Fruit fly (Drosophila melanogaster) whole organism, embryonic: ENCODE measurements around the gene IRSp53.

Experiments used
- Atf-2 ChIP-seq: fragments of 200-800 bp; sonication (Bioruptor generic); optimal IDR thresholded peaks from 2 replicates; lab custom pipeline; 2016; ENCODE audit warnings: missing biosample characterization, missing genetic modification characterization
- CG12219 ChIP-seq: fragments of 200-800 bp; sonication (Bioruptor generic); optimal IDR thresholded peaks from 3 replicates; lab custom pipeline; 2018; ENCODE audit warnings: missing biosample characterization, mild to moderate bottlenecking, missing genetic modification characterization
- CG12236 ChIP-seq: fragments of 200-800 bp; sonication (Bioruptor generic); optimal IDR thresholded peaks from 2 replicates; lab custom pipeline; 2016; ENCODE audit warnings: missing biosample characterization, missing genetic modification characterization
- CG13287 ChIP-seq: fragments of 200-800 bp; sonication (Bioruptor generic); IDR thresholded peaks from 2 replicates; pipeline ENCODE4 v1.3.6; 2022; ENCODE audit warnings: missing biosample characterization, missing genetic modification characterization; ENCODE audit not compliant: partially characterized antibody
- CG13775 ChIP-seq: fragments of 200-800 bp; sonication (Bioruptor generic); optimal IDR thresholded peaks from 3 replicates; lab custom pipeline; 2017; ENCODE audit warnings: missing biosample characterization, mild to moderate bottlenecking, missing genetic modification characterization
- CG14050 ChIP-seq: fragments of 200-800 bp; sonication (Bioruptor generic); IDR thresholded peaks from 3 replicates; pipeline ENCODE4 v1.3.6; 2022; ENCODE audit warnings: missing biosample characterization, missing genetic modification characterization
- CG1647 ChIP-seq: fragments of 200-800 bp; sonication (Bioruptor generic); optimal IDR thresholded peaks from 3 replicates; lab custom pipeline; 2016; ENCODE audit warnings: missing biosample characterization, missing genetic modification characterization
- CG16815 ChIP-seq: fragments of 200-800 bp; sonication (Bioruptor generic); optimal IDR thresholded peaks from 3 replicates; lab custom pipeline; 2017; ENCODE audit warnings: missing biosample characterization, mild to moderate bottlenecking, missing genetic modification characterization
- CG1832 ChIP-seq: fragments of 200-800 bp; sonication (Bioruptor generic); optimal IDR thresholded peaks from 2 replicates; lab custom pipeline; 2017; ENCODE audit warnings: missing biosample characterization, mild to moderate bottlenecking, missing genetic modification characterization, inconsistent platforms
- CG18476 ChIP-seq: fragments of 200-800 bp; sonication (Bioruptor generic); optimal IDR thresholded peaks from 2 replicates; lab custom pipeline; 2016; ENCODE audit warnings: missing biosample characterization, mild to moderate bottlenecking, missing genetic modification characterization
- CG18599 ChIP-seq: fragments of 200-800 bp; sonication (Bioruptor generic); optimal IDR thresholded peaks from 3 replicates; lab custom pipeline; 2017; ENCODE audit warnings: missing biosample characterization, missing genetic modification characterization, mild to moderate bottlenecking, moderate library complexity, missing genetic modification reagents
- CG2116 ChIP-seq: fragments of 200-800 bp; sonication (Bioruptor generic); optimal IDR thresholded peaks from 3 replicates; lab custom pipeline; 2018; ENCODE audit warnings: missing biosample characterization, mild to moderate bottlenecking, missing genetic modification characterization
- CG2712 ChIP-seq: fragments of 200-800 bp; optimal IDR thresholded peaks from 3 replicates; lab custom pipeline; 2019; ENCODE audit warnings: missing biosample characterization, mild to moderate bottlenecking, missing genetic modification characterization, moderate library complexity
- CG30020 ChIP-seq: fragments of 200-800 bp; optimal IDR thresholded peaks from 2 replicates; lab custom pipeline; 2019; ENCODE audit warnings: missing biosample characterization, mild to moderate bottlenecking, missing genetic modification characterization, moderate library complexity
- CG30403 ChIP-seq: fragments of 200-800 bp; sonication (Bioruptor generic); optimal IDR thresholded peaks from 3 replicates; lab custom pipeline; 2016; ENCODE audit warnings: missing biosample characterization, missing genetic modification characterization
- CG3065 ChIP-seq: fragments of 200-800 bp; sonication (Bioruptor generic); optimal IDR thresholded peaks from 2 replicates; lab custom pipeline; 2016; ENCODE audit warnings: missing biosample characterization, missing genetic modification characterization
- CG31224 ChIP-seq: fragments of 200-800 bp; sonication (Bioruptor generic); IDR thresholded peaks from 2 replicates; pipeline ENCODE4 v1.3.6; 2022; ENCODE audit warnings: missing biosample characterization, missing genetic modification characterization
- CG3838 ChIP-seq: fragments of 200-800 bp; sonication (Bioruptor generic); optimal IDR thresholded peaks from 3 replicates; lab custom pipeline; 2016; ENCODE audit warnings: missing biosample characterization, missing genetic modification characterization
- CG6765 ChIP-seq: fragments of 200-800 bp; sonication (Bioruptor generic); optimal IDR thresholded peaks from 3 replicates; lab custom pipeline; 2017; ENCODE audit warnings: missing biosample characterization, mild to moderate bottlenecking, missing genetic modification characterization
- CG7963 ChIP-seq: fragments of 200-800 bp; sonication (Bioruptor generic); IDR thresholded peaks from 3 replicates; pipeline ENCODE4 v1.3.6; 2022; ENCODE audit warnings: missing biosample characterization, missing genetic modification characterization; ENCODE audit not compliant: partially characterized antibody
- CG8765 ChIP-seq: fragments of 200-800 bp; sonication (Bioruptor generic); IDR thresholded peaks from 2 replicates; pipeline ENCODE4 v1.3.6; 2022; ENCODE audit warnings: missing biosample characterization, missing genetic modification characterization
- CG9609 ChIP-seq: fragments of 200-800 bp; sonication (Bioruptor generic); optimal IDR thresholded peaks from 3 replicates; lab custom pipeline; 2016; ENCODE audit warnings: missing biosample characterization, missing genetic modification characterization
- CG9817 ChIP-seq: fragments of 200-800 bp; sonication (Bioruptor generic); optimal IDR thresholded peaks from 2 replicates; lab custom pipeline; 2018; ENCODE audit warnings: missing biosample characterization, mild to moderate bottlenecking, missing genetic modification characterization, moderate library complexity
- Dad ChIP-seq: fragments of 200-800 bp; sonication (Bioruptor generic); optimal IDR thresholded peaks from 3 replicates; lab custom pipeline; 2016; ENCODE audit warnings: missing biosample characterization, missing genetic modification characterization
- Dbx ChIP-seq: fragments of 200-800 bp; sonication (Bioruptor generic); IDR thresholded peaks from 3 replicates; pipeline ENCODE4 v1.3.6; 2022; ENCODE audit warnings: missing biosample characterization, missing genetic modification characterization
- Fer2 ChIP-seq: fragments of 200-800 bp; sonication (Bioruptor generic); optimal IDR thresholded peaks from 2 replicates; lab custom pipeline; 2018; ENCODE audit warnings: missing biosample characterization, mild to moderate bottlenecking, missing genetic modification characterization, moderate library complexity
- H2.0 ChIP-seq: fragments of 200-800 bp; sonication (Bioruptor generic); IDR thresholded peaks from 2 replicates; pipeline ENCODE4 v1.3.6; 2022; ENCODE audit warnings: missing biosample characterization, missing genetic modification characterization
- Hr51 ChIP-seq, 2 experiments: fragments of 200-800 bp; sonication (Bioruptor generic); optimal IDR thresholded peaks; 2 replicates in 1 of 2; 3 replicates in 1 of 2; lab custom pipeline; 2016 to 2018; ENCODE audit warnings: missing biosample characterization in 2 of 2, missing genetic modification characterization in 2 of 2, mild to moderate bottlenecking in 1 of 2, moderate library complexity in 1 of 2
- Hsf ChIP-seq: fragments of 200-800 bp; sonication (Bioruptor generic); optimal IDR thresholded peaks from 3 replicates; lab custom pipeline; 2016; ENCODE audit warnings: missing biosample characterization, missing genetic modification characterization
- Lim3 ChIP-seq: fragments of 200-800 bp; sonication (Bioruptor generic); IDR thresholded peaks from 2 replicates; pipeline ENCODE4 v1.3.6; 2022; ENCODE audit warnings: missing biosample characterization, missing genetic modification characterization
- Lpt ChIP-seq: fragments of >200 bp; optimal IDR thresholded peaks from 2 replicates; lab custom pipeline; 2018; ENCODE audit warnings: missing biosample characterization, missing genetic modification characterization
- Sin3A ChIP-seq: fragments of >200 bp; optimal IDR thresholded peaks from 2 replicates; lab custom pipeline; 2018
- Spps ChIP-seq: fragments of 200-800 bp; sonication (Bioruptor generic); optimal IDR thresholded peaks from 2 replicates; lab custom pipeline; 2018; ENCODE audit warnings: missing biosample characterization, mild to moderate bottlenecking, missing genetic modification characterization
- Xbp1 ChIP-seq: fragments of 200-800 bp; sonication (Bioruptor generic); optimal IDR thresholded peaks from 3 replicates; lab custom pipeline; 2016; ENCODE audit warnings: missing biosample characterization, mild to moderate bottlenecking, missing genetic modification characterization
- caup ChIP-seq: fragments of 200-800 bp; sonication (Bioruptor generic); optimal IDR thresholded peaks from 3 replicates; lab custom pipeline; 2017; ENCODE audit warnings: missing biosample characterization, mild to moderate bottlenecking, missing genetic modification characterization, moderate library complexity; ENCODE audit not compliant: severe bottlenecking
- croc ChIP-seq: fragments of 200-800 bp; sonication (Bioruptor generic); conservative IDR thresholded peaks from 3 replicates; pipeline ENCODE4 v1.3.6; 2022; ENCODE audit warnings: missing biosample characterization, missing genetic modification characterization
- cwo ChIP-seq: fragments of 200-800 bp; sonication (Bioruptor generic); optimal IDR thresholded peaks from 3 replicates; lab custom pipeline; 2017; ENCODE audit warnings: missing biosample characterization, missing genetic modification characterization, mild to moderate bottlenecking, moderate library complexity, missing genetic modification reagents
- ftz-f1 ChIP-seq: fragments of 200-800 bp; sonication (Bioruptor generic); optimal IDR thresholded peaks from 2 replicates; lab custom pipeline; 2016; ENCODE audit warnings: missing biosample characterization, missing genetic modification characterization
- ken ChIP-seq: fragments of 200-800 bp; sonication (Bioruptor generic); IDR thresholded peaks from 3 replicates; pipeline ENCODE4 v1.3.6; 2022; ENCODE audit warnings: missing biosample characterization, missing genetic modification characterization
- klu ChIP-seq: fragments of 200-800 bp; sonication (Bioruptor generic); IDR thresholded peaks from 2 replicates; pipeline ENCODE4 v1.3.6; 2022; ENCODE audit warnings: missing biosample characterization, missing genetic modification characterization
- maf-S ChIP-seq: fragments of 200-800 bp; sonication (Bioruptor generic); optimal IDR thresholded peaks from 2 replicates; lab custom pipeline; 2016; ENCODE audit warnings: missing biosample characterization, missing genetic modification characterization
- mam ChIP-seq: fragments of 200-800 bp; sonication (Bioruptor generic); optimal IDR thresholded peaks from 3 replicates; lab custom pipeline; 2016; ENCODE audit warnings: missing biosample characterization, missing genetic modification characterization
- mld ChIP-seq: fragments of 200-800 bp; sonication (Bioruptor generic); IDR thresholded peaks from 3 replicates; pipeline ENCODE4 v1.3.6; 2022; ENCODE audit warnings: missing biosample characterization, missing genetic modification characterization; ENCODE audit not compliant: partially characterized antibody
- row ChIP-seq: fragments of 200-800 bp; sonication (Bioruptor generic); IDR thresholded peaks from 3 replicates; pipeline ENCODE4 v1.3.6; 2022; ENCODE audit warnings: missing biosample characterization, missing genetic modification characterization
- sisA ChIP-seq: fragments of 200-800 bp; sonication (Bioruptor generic); IDR thresholded peaks from 2 replicates; pipeline ENCODE4 v1.3.6; 2022; ENCODE audit warnings: missing biosample characterization, missing genetic modification characterization
- ssp ChIP-seq: fragments of 200-800 bp; sonication (Bioruptor generic); IDR thresholded peaks from 2 replicates; pipeline ENCODE4 v1.3.6; 2022; ENCODE audit warnings: missing biosample characterization, missing genetic modification characterization
- stc ChIP-seq: fragments of 200-800 bp; sonication (Bioruptor generic); IDR thresholded peaks from 2 replicates; pipeline ENCODE4 v1.3.6; 2022; ENCODE audit warnings: missing biosample characterization, missing genetic modification characterization
- stwl ChIP-seq: fragments of 200-800 bp; sonication (Bioruptor generic); optimal IDR thresholded peaks from 3 replicates; lab custom pipeline; 2018; ENCODE audit warnings: missing biosample characterization, mild to moderate bottlenecking, missing genetic modification characterization, moderate library complexity
- zf30C ChIP-seq: fragments of 200-800 bp; sonication (Bioruptor generic); optimal IDR thresholded peaks from 3 replicates; lab custom pipeline; 2018; ENCODE audit warnings: missing biosample characterization, mild to moderate bottlenecking, missing genetic modification characterization

The IRSp53 gene

DNA sequence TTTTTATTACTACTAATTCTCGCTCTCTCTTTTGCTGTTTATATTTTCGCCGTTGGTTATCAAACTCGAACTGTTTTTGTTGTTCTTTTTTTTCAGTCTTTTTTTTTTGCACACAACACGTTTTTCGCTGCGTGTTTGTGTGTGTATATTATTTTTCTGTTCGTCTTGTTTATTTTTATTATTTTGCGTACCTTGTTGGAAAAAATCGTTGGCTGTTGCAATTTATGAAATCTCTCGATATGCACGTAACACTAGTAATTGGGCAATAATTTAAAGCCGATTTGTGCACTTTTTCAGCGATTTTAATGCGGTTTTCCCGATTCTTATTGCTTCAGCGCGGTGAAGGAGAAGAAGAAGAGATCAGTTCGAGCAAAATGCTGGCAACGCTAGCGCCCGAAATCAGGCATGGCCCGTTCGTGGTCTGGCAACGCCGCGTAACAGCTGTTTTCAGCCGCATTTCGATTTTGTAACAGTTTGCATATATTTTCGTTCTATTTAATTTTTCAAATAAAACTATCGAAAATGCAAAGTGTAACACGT is 15.4 kb upstream of the IRSp53 start, which contains the start of the genes FoxK and mRpL2 (continued):
- no peak for TF ChIP-seq CG12236 (GFP tag; lab: Kevin White, UChicago)

DNA sequence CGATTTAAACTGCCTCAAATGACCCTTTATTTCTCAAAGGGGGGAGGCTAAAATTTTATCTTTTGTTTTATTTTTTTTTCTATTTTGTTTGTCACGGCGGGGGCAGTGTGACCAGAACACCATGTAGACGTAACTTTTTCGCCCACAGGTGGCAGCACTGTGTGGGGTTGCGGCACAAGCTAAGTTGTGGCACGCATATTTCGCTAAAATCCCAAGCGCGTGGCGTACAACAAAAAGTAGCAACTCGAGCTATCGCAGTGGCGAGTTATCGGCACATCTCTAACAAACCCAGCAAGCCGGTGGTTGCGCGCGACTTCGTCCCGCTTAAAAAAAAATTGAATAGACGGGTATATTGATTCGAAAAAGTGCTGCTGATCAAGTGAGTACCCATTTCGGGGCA is 12.8 kb upstream of the IRSp53 start, which contains the start of the genes Ufd1 and NaPi-III:
Ufd1 (minus strand) TSS at position 129 of the 400 bp plus-strand sequence.
NaPi-III (plus strand) TSS at position 261 of the 400 bp plus-strand sequence.
- TF ChIP-seq CG7963 (GFP tag; lab: Robert Waterston, UW) (peak; percentile 68), CG31224 (GFP tag; lab: Robert Waterston, UW) (no peak), Spps (no peak), H2.0 (GFP tag; lab: Robert Waterston, UW) (0 out of 2 replicates have a peak, but pooled peaks have one; percentile 5), CG9817 (peak; percentile 15), Xbp1 (GFP tag; lab: Kevin White, UChicago) (peak; percentile 40), ken (0 out of 3 replicates have a peak, but pooled peaks have one; percentile 4), CG18599 (GFP tag; lab: Kevin White, UChicago) (no peak), Dbx (GFP tag; lab: Robert Waterston, UW) (peak; percentile 69; the same call in 2 of the 3 replicates), Hr51 (GFP tag; optimal IDR thresholded peaks at IDR 0.05; lab: Kevin White, UChicago) (peak in 1 of 2 experiments; percentile 12), CG6765 (no peak), CG2116 (GFP tag; lab: Kevin White, UChicago) (peak; percentile 91), row (GFP tag; lab: Robert Waterston, UW) (peak; percentile 45; the same call in 2 of the 3 replicates), Lpt (GFP tag; lab: Kevin White, UChicago) (no peak), Hsf (GFP tag; lab: Kevin White, UChicago) (peak; percentile 34), CG9609 (GFP tag; lab: Kevin White, UChicago) (peak; percentile 52), CG1647 (GFP tag; lab: Kevin White, UChicago) (no peak), CG8765 (no peak), Lim3 (GFP tag; lab: Robert Waterston, UW) (no peak), cwo (GFP tag; lab: Kevin White, UChicago) (no peak), CG13287 (GFP tag; lab: Robert Waterston, UW) (peak; percentile 94), Dad (GFP tag; lab: Kevin White, UChicago) (peak; percentile 59), sisA (GFP tag; lab: Robert Waterston, UW) (peak; percentile 44; the same call in 1 of the 2 replicates), Sin3A (lab: Kevin White, UChicago) (peak; percentile 79), ftz-f1 (GFP tag; lab: Kevin White, UChicago) (peak; percentile 66), CG2712 (tag; lab: Kevin White, UChicago) (peak; percentile 56), CG30020 (tag; lab: Kevin White, UChicago) (peak; percentile 19), CG3838 (no peak), croc (GFP tag; lab: Robert Waterston, UW) (no peak), mld (GFP tag; lab: Robert Waterston, UW) (no peak), CG13775 (peak; percentile 46), mam (GFP tag; lab: Kevin White, UChicago) (peak; percentile 56), CG3065 (no peak), CG1832 (GFP tag; lab: Kevin White, UChicago) (no peak), CG14050 (GFP tag; lab: Robert Waterston, UW) (no peak), CG18476 (no peak), klu (GFP tag; lab: Robert Waterston, UW) (no peak), ssp (GFP tag; lab: Robert Waterston, UW) (no peak), maf-S (GFP tag; lab: Kevin White, UChicago) (peak; percentile 35), CG12219 (GFP tag; lab: Kevin White, UChicago) (no peak), CG30403 (GFP tag; lab: Kevin White, UChicago) (no peak), Atf-2 (GFP tag; lab: Kevin White, UChicago) (no peak), zf30C (GFP tag; lab: Kevin White, UChicago) (peak; percentile 26), CG16815 (GFP tag; lab: Kevin White, UChicago) (no peak), stwl (peak; percentile 83), Fer2 (tag; lab: Kevin White, UChicago) (no peak), stc (GFP tag; lab: Robert Waterston, UW) (no peak), caup (GFP tag; lab: Kevin White, UChicago) (peak; percentile 38)
